Worm (Caenorhabditis elegans): ENCODE data around the gene mut-14.

DNA sequence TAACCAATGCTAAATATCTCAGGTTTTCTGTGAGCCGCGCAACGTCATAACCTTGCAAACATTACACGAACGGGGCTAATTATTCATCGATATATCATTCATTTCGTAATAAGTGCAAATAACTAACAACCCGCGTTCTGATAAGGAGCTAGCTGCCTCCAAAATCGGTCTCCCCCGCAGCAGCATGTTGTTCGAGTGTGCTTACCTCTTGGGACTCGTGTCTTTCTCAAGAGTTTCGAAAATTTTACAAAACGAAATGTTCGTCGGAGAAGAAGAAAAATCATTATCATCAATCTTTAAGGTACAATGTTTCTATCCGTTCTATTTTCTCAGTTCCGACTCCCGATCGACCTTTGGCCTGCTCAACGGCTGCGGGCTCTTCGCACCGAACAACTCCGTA, 17.4 kb upstream of the mut-14 start:
- TF ChIP-seq sem-4 (tag; optimal IDR thresholded peaks at IDR 0.05) (no peak), unc-62 (GFP tag; optimal IDR thresholded peaks at IDR 0.05) (no peak), elt-1 (tag; optimal IDR thresholded peaks at IDR 0.05) (no peak), mdl-1 (tag; optimal IDR thresholded peaks at IDR 0.05) (no peak), nhr-11 (tag; optimal IDR thresholded peaks at IDR 0.05) (no peak), elt-3 (tag; optimal IDR thresholded peaks at IDR 0.05) (no peak), sma-9 (GFP tag; optimal IDR thresholded peaks at IDR 0.05) (no peak), sma-9 (tag; optimal IDR thresholded peaks at IDR 0.05) (no peak), R02D3.7 (tag; optimal IDR thresholded peaks at IDR 0.05) (no peak), nhr-237 (tag; optimal IDR thresholded peaks at IDR 0.05) (no peak), nhr-25 (tag; optimal IDR thresholded peaks at IDR 0.05) (no peak), F13H6.1 (tag; optimal IDR thresholded peaks at IDR 0.05) (no peak), ama-1 (optimal IDR thresholded peaks at IDR 0.05) (no peak), skn-1 (tag; optimal IDR thresholded peaks at IDR 0.05) (no peak), lin-13 (GFP tag; optimal IDR thresholded peaks at IDR 0.05) (no peak)
